Fruit fly (Drosophila melanogaster) whole organism, adult: ENCODE results near the gene CG7810.

Experiments used
- CG11617 ChIP-seq: fragments of 200-800 bp; sonication (Bioruptor generic); optimal IDR thresholded peaks from 2 replicates; lab custom pipeline; 2017; ENCODE audit warnings: mild to moderate bottlenecking, missing biosample characterization, missing genetic modification reagents, missing genetic modification characterization
- CG12768 ChIP-seq: fragments of 200-800 bp; sonication (Bioruptor generic); optimal IDR thresholded peaks from 2 replicates; lab custom pipeline; 2017; ENCODE audit warnings: missing biosample characterization, missing genetic modification characterization, mild to moderate bottlenecking, moderate library complexity, missing genetic modification reagents
- CG14711 ChIP-seq: fragments of 200-800 bp; sonication (Bioruptor generic); optimal IDR thresholded peaks from 2 replicates; lab custom pipeline; 2018; ENCODE audit warnings: missing biosample characterization, mild to moderate bottlenecking, missing genetic modification characterization, moderate library complexity
- CG1620 ChIP-seq: fragments of 200-800 bp; sonication (Bioruptor generic); optimal IDR thresholded peaks from 2 replicates; lab custom pipeline; 2016; ENCODE audit warnings: missing biosample characterization, missing genetic modification characterization
- CG33017 ChIP-seq: fragments of 200-800 bp; sonication (Bioruptor generic); optimal IDR thresholded peaks from 2 replicates; lab custom pipeline; 2018; ENCODE audit warnings: missing biosample characterization, mild to moderate bottlenecking, missing genetic modification characterization, moderate library complexity
- CG5204 ChIP-seq: fragments of 200-800 bp; sonication (Bioruptor generic); optimal IDR thresholded peaks from 2 replicates; lab custom pipeline; 2016; ENCODE audit warnings: missing biosample characterization, missing genetic modification characterization
- CG7045 ChIP-seq: fragments of 200-800 bp; sonication (Bioruptor generic); optimal IDR thresholded peaks from 2 replicates; lab custom pipeline; 2017; ENCODE audit warnings: missing biosample characterization, mild to moderate bottlenecking, missing genetic modification characterization
- CG7101 ChIP-seq: fragments of 200-800 bp; sonication (Bioruptor generic); optimal IDR thresholded peaks from 2 replicates; lab custom pipeline; 2018; ENCODE audit warnings: missing biosample characterization, mild to moderate bottlenecking, missing genetic modification characterization, moderate library complexity
- Clk ChIP-seq: fragments of 200-800 bp; sonication (Bioruptor generic); optimal IDR thresholded peaks from 2 replicates; lab custom pipeline; 2017; ENCODE audit warnings: missing biosample characterization, missing genetic modification characterization
- Crg-1 ChIP-seq: fragments of 200-800 bp; sonication (Bioruptor generic); optimal IDR thresholded peaks from 2 replicates; lab custom pipeline; 2016; ENCODE audit warnings: missing biosample characterization, missing genetic modification characterization
- Hr96 ChIP-seq: fragments of 200-800 bp; sonication (Bioruptor generic); optimal IDR thresholded peaks from 2 replicates; lab custom pipeline; 2016; ENCODE audit warnings: missing biosample characterization, missing genetic modification characterization
- Mnt ChIP-seq: fragments of 200-800 bp; sonication (Bioruptor generic); optimal IDR thresholded peaks from 2 replicates; lab custom pipeline; 2016; ENCODE audit warnings: missing biosample characterization, mild to moderate bottlenecking, missing genetic modification characterization
- bab1 ChIP-seq: fragments of 200-800 bp; sonication (Bioruptor generic); optimal IDR thresholded peaks from 3 replicates; lab custom pipeline; 2019; ENCODE audit warnings: missing biosample characterization, mild to moderate bottlenecking, missing genetic modification characterization, moderate library complexity
- cic ChIP-seq: fragments of 200-800 bp; sonication (Bioruptor generic); optimal IDR thresholded peaks from 2 replicates; lab custom pipeline; 2017; ENCODE audit warnings: missing biosample characterization, mild to moderate bottlenecking, missing genetic modification characterization, moderate library complexity
- cnc ChIP-seq, 2 experiments: fragments of >200 bp; optimal IDR thresholded peaks; 2 replicates each; lab custom pipeline; 2017
- kay ChIP-seq: fragments of 200-800 bp; sonication (Bioruptor generic); peaks from one replicate; lab custom pipeline; 2016; ENCODE audit warnings: missing biosample characterization, missing genetic modification characterization, borderline replicate concordance
- ovo ChIP-seq: fragments of 200-800 bp; sonication (Bioruptor generic); optimal IDR thresholded peaks from 2 replicates; lab custom pipeline; 2016; ENCODE audit warnings: missing biosample characterization, missing genetic modification characterization
- pad ChIP-seq: fragments of 200-800 bp; sonication (Bioruptor generic); optimal IDR thresholded peaks from 3 replicates; lab custom pipeline; 2017; ENCODE audit warnings: missing biosample characterization, missing genetic modification characterization, mild to moderate bottlenecking, moderate library complexity, missing genetic modification reagents
- tj ChIP-seq: fragments of 200-800 bp; sonication (Bioruptor generic); optimal IDR thresholded peaks from 3 replicates; lab custom pipeline; 2017; ENCODE audit warnings: missing biosample characterization, mild to moderate bottlenecking, missing genetic modification characterization, moderate library complexity
- toe ChIP-seq: fragments of 200-800 bp; sonication (Bioruptor generic); optimal IDR thresholded peaks from 2 replicates; lab custom pipeline; 2016; ENCODE audit warnings: missing biosample characterization, missing genetic modification characterization

Gene CG7810

DNA sequence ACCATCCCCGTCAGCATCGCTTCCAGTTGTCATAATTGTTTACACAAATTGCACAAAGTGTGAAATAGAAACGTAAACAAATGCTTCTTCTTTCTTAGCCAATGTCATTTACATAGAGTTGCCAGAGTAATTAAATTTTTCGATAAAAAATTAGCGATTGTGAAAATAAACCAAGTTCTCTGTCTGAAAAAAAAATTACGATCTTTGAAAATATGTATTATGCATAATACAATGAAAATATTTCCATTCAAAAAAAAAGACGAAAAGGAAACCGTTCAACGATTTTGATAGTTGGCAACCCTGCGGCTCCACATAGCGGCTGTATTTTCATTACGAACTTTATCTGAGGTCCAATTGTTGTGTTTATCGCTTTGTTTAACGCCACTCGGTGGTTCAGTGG, at the start of gene CG7810, which contains the start of gene CG7806:
Gene CG7810 (minus strand): TSS at position 105 of the 400 bp plus-strand sequence.
Gene CG7806 (plus strand): TSS at position 309 of the 400 bp plus-strand sequence.
- TF ChIP-seq bab1 (peak; percentile 91), CG33017 (tag; lab: Kevin White, UChicago) (peak; percentile 92), cic (GFP tag; lab: Kevin White, UChicago) (peak; percentile 75), CG7045 (GFP tag; lab: Kevin White, UChicago) (peak; percentile 83), tj (GFP tag; lab: Kevin White, UChicago) (peak; percentile 71), Mnt (GFP tag; lab: Kevin White, UChicago) (peak; percentile 78), CG1620 (peak; percentile 80), pad (GFP tag; lab: Kevin White, UChicago) (peak; percentile 43), CG11617 (GFP tag; lab: Kevin White, UChicago) (peak; percentile 93), Crg-1 (peak; percentile 78), ovo (GFP tag; lab: Kevin White, UChicago) (peak; percentile 52), Hr96 (GFP tag; lab: Kevin White, UChicago) (no peak), CG14711 (tag; lab: Kevin White, UChicago) (peak; percentile 98), CG5204 (GFP tag; lab: Kevin White, UChicago) (no peak), cnc (optimal IDR thresholded peaks at IDR 0.05; lab: Kevin White, UChicago) (no peak), CG12768 (GFP tag; lab: Kevin White, UChicago) (peak; percentile 86), toe (no peak), Clk (peak; percentile 48), kay (GFP tag; lab: Kevin White, UChicago) (no peak), CG7101 (peak; percentile 92)

DNA sequence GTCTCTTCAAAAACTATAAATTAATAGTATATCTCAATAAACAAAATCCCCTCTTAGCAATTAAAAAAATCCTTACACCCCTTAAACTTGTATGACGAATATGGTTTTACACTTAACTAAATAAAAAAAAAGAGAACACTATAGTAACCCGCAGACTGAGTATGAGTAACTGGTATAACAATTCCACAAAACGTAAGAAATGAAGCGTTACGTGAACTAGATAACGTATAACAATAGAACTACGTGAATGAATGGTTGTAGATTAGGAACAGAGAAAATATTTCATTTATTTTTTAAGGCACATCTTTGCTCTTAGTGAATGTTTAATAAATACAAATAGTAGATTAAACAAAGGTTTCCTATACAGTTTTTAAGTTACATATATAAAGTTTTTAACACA, 44.4 kb upstream of the CG7810 start:
- TF ChIP-seq tj (GFP tag; lab: Kevin White, UChicago) (no peak), Mnt (GFP tag; lab: Kevin White, UChicago) (no peak), bab1 (no peak), Hr96 (GFP tag; lab: Kevin White, UChicago) (no peak), kay (GFP tag; lab: Kevin White, UChicago) (peak; percentile 38), CG12768 (GFP tag; lab: Kevin White, UChicago) (no peak), CG7101 (no peak), toe (no peak), Crg-1 (no peak)

DNA sequence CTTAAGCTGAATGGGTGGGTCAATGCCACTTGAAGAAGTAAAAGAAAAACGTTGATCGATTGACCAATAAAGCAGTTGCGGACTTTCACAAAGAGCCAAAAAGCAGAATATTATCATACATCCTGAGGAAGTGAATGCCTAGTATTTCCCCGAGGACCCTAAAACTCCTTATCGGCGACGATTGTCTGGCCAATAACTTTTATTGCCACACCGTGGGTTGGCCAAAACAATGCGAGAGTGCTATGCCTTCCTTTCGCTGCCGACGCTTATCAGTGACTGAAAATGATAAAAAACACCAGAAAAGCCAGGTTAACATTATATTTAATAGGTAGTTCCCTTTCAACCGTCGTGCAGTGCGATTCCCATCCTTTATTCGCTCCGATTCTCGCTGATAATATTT, 40.9 kb upstream of the CG7810 start, which contains the start of gene Mur29B:
Gene Mur29B (plus strand): TSS at position 324 of the 400 bp plus-strand sequence.
- peak; percentile 65 for TF ChIP-seq kay (GFP tag; lab: Kevin White, UChicago)
- TF ChIP-seq CG12768 (GFP tag; lab: Kevin White, UChicago), result no peak

DNA sequence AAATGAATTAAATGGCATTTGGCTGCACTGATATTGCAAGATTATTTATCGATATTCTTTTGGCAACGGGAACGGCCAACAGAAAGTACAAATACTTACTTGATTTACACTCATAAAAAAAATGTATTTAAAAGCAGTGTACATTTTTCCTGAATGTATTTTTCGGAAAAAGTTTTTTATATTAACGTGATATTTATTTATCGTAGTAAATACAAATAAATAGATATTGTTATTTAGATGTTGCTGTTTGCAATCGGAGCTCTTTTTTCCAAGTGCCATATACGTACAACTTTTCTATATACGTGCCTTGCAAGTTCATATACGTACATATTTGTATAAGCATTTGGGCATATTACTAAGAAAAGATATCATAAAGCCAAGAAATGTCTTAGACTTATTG, 40.3 kb upstream of the CG7810 start:
- TF ChIP-seq Clk (no peak), Mnt (GFP tag; lab: Kevin White, UChicago) (no peak)

DNA sequence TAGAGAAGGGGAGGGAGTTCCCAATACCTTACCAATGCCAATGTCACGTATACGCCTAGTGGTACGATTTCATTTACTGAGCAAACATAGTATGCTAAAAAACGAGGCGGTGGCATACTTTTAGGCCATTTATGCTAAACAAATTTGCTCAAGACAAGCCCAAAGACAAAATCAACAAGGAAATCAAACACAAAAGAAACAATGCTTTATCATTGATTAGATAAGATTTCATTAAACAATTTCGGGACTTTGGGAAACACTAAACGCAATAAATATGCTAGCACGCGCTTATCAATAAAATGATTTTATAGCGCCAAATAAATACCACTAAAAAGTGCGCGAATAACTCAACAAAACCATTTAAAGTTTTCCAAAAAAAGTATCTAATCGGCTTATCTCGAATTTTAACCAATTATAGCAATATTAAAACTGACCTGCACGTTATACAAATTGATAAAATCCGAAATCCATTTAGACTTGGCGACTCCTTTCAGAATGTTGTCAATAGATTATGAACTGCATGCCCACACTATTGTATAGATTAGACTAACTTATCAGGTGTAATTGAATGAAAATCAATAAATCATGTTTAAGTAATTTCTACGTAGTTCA, 39.7 kb upstream of the CG7810 start:
- TF ChIP-seq CG7045 (GFP tag; lab: Kevin White, UChicago) (no peak), kay (GFP tag; lab: Kevin White, UChicago) (peak; percentile 56)

DNA sequence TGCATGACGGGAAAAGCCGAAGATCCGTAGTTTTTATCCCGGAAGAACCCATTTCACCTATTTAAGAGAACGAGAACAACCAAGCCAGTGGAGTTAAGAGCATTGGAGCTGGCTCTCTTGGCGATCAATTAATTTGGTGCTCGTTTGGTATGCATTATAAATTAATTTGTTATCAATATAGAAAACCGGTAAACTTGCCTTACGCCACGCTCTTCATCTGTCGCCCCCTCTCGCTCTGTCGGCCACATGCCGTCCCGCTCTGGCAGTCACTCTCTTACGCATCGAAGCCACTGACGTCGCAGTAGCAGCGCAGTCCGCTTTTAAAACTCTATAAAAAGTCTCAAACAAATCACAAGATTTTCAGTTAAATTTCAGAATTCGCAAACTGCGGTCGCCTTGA, 35.3 kb upstream of the CG7810 start, which contains the start of gene CG7778:
Gene CG7778 (plus strand): TSS at position 361 of the 400 bp plus-strand sequence.
- TF ChIP-seq CG1620, result no peak
- TF ChIP-seq pad (GFP tag; lab: Kevin White, UChicago), result no peak
- no peak for TF ChIP-seq Mnt (GFP tag; lab: Kevin White, UChicago)
- no peak for TF ChIP-seq cic (GFP tag; lab: Kevin White, UChicago)
- no peak for TF ChIP-seq ovo (GFP tag; lab: Kevin White, UChicago)
- TF ChIP-seq CG7045 (GFP tag; lab: Kevin White, UChicago), result no peak

DNA sequence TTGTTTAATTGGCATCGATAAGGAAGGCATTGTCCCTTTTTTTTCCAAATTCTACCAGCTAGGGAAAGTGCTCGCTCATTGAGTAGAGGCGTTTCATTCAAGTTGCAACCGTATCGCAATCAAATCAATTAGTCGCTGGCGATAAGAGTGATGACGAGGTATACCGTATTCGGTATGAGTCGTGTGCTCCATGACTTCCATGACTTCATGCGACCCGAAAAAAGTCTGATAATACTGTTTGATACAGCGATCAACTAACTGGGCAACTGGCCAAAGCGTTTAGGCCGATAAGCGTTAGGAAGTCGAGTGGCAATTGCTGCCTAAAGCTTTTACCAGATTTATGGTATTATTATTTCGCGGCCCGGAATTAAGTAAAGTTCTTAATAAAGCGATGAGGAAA, 33.5 kb upstream of the CG7810 start:
- TF ChIP-seq cic (GFP tag; lab: Kevin White, UChicago) (peak; percentile 71), CG5204 (GFP tag; lab: Kevin White, UChicago) (no peak)

DNA sequence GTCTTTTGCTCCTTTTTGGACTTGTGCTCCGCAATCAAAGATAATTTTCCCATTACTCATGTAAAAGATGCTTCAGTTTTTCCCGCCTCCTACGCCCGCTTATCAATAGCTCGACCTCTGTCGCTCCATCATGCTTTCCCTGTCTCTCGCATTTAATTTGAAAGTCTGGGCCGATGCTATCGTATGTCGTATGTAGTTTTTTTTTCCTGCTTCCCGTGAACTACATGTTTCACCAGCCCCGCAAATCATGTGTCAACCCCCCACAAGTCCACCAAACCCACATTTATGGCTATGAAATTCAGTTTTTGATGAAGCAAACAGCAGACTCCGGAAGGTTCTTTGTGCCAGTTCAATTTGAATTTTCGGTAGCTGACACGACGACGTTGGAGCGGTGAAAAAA, 31.4 kb upstream of the CG7810 start, which contains the start of gene CG14273:
Gene CG14273 (plus strand): TSS at position 301 of the 400 bp plus-strand sequence.
- TF ChIP-seq pad (GFP tag; lab: Kevin White, UChicago) (no peak), cic (GFP tag; lab: Kevin White, UChicago) (no peak), Mnt (GFP tag; lab: Kevin White, UChicago) (no peak), Hr96 (GFP tag; lab: Kevin White, UChicago) (no peak), toe (no peak), CG12768 (GFP tag; lab: Kevin White, UChicago) (no peak), CG11617 (GFP tag; lab: Kevin White, UChicago) (no peak), tj (GFP tag; lab: Kevin White, UChicago) (no peak), cnc (optimal IDR thresholded peaks at IDR 0.05; lab: Kevin White, UChicago) (no peak), CG33017 (tag; lab: Kevin White, UChicago) (no peak)
